Fruit fly (Drosophila melanogaster) whole organism, pupa: ENCODE data around the gene CG10809.
A peak's percentile ranks its signal among the peaks of the same experiment; 100 is the strongest.

ENCODE experiments used
- CG13204 ChIP-seq: fragments of 200-800 bp; sonication (Bioruptor generic); optimal IDR thresholded peaks from 2 replicates; lab custom pipeline; 2018; ENCODE audit warnings: missing biosample characterization, mild to moderate bottlenecking, missing genetic modification characterization, moderate library complexity
- CG14655 ChIP-seq: fragments of 200-800 bp; sonication (Bioruptor generic); optimal IDR thresholded peaks from 3 replicates; lab custom pipeline; 2017; ENCODE audit warnings: mild to moderate bottlenecking, missing biosample characterization, missing genetic modification reagents, missing genetic modification characterization
- CG15710 ChIP-seq: fragments of 200-800 bp; sonication (Bioruptor generic); optimal IDR thresholded peaks from 2 replicates; lab custom pipeline; 2018; ENCODE audit warnings: missing biosample characterization, mild to moderate bottlenecking, missing genetic modification characterization, moderate library complexity
- CG17806 ChIP-seq: fragments of 200-800 bp; sonication (Bioruptor generic); optimal IDR thresholded peaks from 2 replicates; lab custom pipeline; 2018; ENCODE audit warnings: missing biosample characterization, mild to moderate bottlenecking, missing genetic modification characterization, moderate library complexity
- CG32121 ChIP-seq: fragments of 200-800 bp; sonication (Bioruptor generic); IDR thresholded peaks from 2 replicates; pipeline ENCODE4 v1.3.6; 2022; ENCODE audit warnings: missing biosample characterization, missing genetic modification characterization
- CG8159 ChIP-seq: fragments of 200-800 bp; sonication (Bioruptor generic); optimal IDR thresholded peaks from 3 replicates; lab custom pipeline; 2018; ENCODE audit warnings: missing biosample characterization, mild to moderate bottlenecking, missing genetic modification characterization, moderate library complexity
- CG8301 ChIP-seq: fragments of 200-800 bp; sonication (Bioruptor generic); optimal IDR thresholded peaks from 2 replicates; lab custom pipeline; 2018; ENCODE audit warnings: missing biosample characterization, mild to moderate bottlenecking, missing genetic modification characterization
- CG9948 ChIP-seq: fragments of 200-800 bp; sonication (Bioruptor generic); optimal IDR thresholded peaks from 2 replicates; lab custom pipeline; 2018; ENCODE audit warnings: missing biosample characterization, mild to moderate bottlenecking, missing genetic modification characterization, moderate library complexity
- EcR ChIP-seq: fragments of 200-800 bp; sonication (Bioruptor generic); optimal IDR thresholded peaks from 3 replicates; lab custom pipeline; 2019; ENCODE audit warnings: missing biosample characterization, missing genetic modification characterization, mild to moderate bottlenecking, moderate library complexity, missing genetic modification reagents
- Ets98B ChIP-seq: fragments of 200-800 bp; sonication (Bioruptor generic); IDR thresholded peaks from 2 replicates; pipeline ENCODE4 v1.3.6; 2022; ENCODE audit warnings: missing biosample characterization, missing genetic modification characterization
- Pif1A ChIP-seq: fragments of 200-800 bp; sonication (Bioruptor generic); optimal IDR thresholded peaks from 3 replicates; lab custom pipeline; 2016; ENCODE audit warnings: missing biosample characterization, missing genetic modification characterization
- Pif1B ChIP-seq: fragments of 200-800 bp; sonication (Bioruptor generic); optimal IDR thresholded peaks from 3 replicates; lab custom pipeline; 2016; ENCODE audit warnings: missing biosample characterization, missing genetic modification characterization
- Snoo ChIP-seq: fragments of 200-800 bp; sonication (Bioruptor generic); optimal IDR thresholded peaks from 3 replicates; lab custom pipeline; 2017; ENCODE audit warnings: missing biosample characterization, mild to moderate bottlenecking, missing genetic modification characterization, inconsistent platforms
- gl ChIP-seq: fragments of 200-800 bp; sonication (Bioruptor generic); optimal IDR thresholded peaks from 2 replicates; lab custom pipeline; 2018; ENCODE audit warnings: missing biosample characterization, mild to moderate bottlenecking, missing genetic modification characterization

- TF ChIP-seq CG9948 (no peak), gl (peak; percentile 25), CG14655 (GFP tag; lab: Kevin White, UChicago) (peak; percentile 28), Pif1B (GFP tag; lab: Kevin White, UChicago) (no peak), CG13204 (peak; percentile 77), CG17806 (tag; lab: Kevin White, UChicago) (no peak), Ets98B (no peak), CG8301 (tag; lab: Kevin White, UChicago) (no peak), Snoo (tag; lab: Kevin White, UChicago) (no peak), EcR (no peak), CG15710 (peak; percentile 62), Pif1A (peak; percentile 5), CG32121 (GFP tag; lab: Robert Waterston, UW) (no peak), CG8159 (peak; percentile 17)
These were observed 6.4 kb downstream of the CG10809 start for dm6 chr3L:9853140-9853746.
